Worm (Caenorhabditis elegans) whole organism, L3 larva: ENCODE measurements around the gene cts-1.

Source experiments
- ama-1 ChIP-seq: fragments of 150-350 bp; optimal IDR thresholded peaks from 2 replicates; lab custom pipeline; 2018
- fos-1 ChIP-seq: fragments of 150-350 bp; optimal IDR thresholded peaks from 2 replicates; lab custom pipeline; 2014; ENCODE audit warnings: missing biosample characterization, missing genetic modification characterization
- jun-1 ChIP-seq: fragments of 150-350 bp; optimal IDR thresholded peaks from 2 replicates; lab custom pipeline; 2014; ENCODE audit warnings: missing biosample characterization, missing genetic modification reagents, missing genetic modification characterization
- pha-4 ChIP-seq: fragments of 150-350 bp; optimal IDR thresholded peaks from 2 replicates; lab custom pipeline; 2014; ENCODE audit warnings: missing biosample characterization, missing genetic modification reagents, missing genetic modification characterization
- skn-1 ChIP-seq: fragments of 150-350 bp; optimal IDR thresholded peaks from 2 replicates; lab custom pipeline; 2014; ENCODE audit warnings: missing biosample characterization, missing genetic modification characterization
- unc-62 ChIP-seq: fragments of 150-350 bp; sonication (generic microtip); optimal IDR thresholded peaks from 4 replicates; lab custom pipeline; 2014; ENCODE audit warnings: missing biosample characterization, missing genetic modification reagents, missing genetic modification characterization
- ztf-11 ChIP-seq: fragments of 150-350 bp; optimal IDR thresholded peaks from 2 replicates; lab custom pipeline; 2014; ENCODE audit warnings: missing biosample characterization, missing genetic modification characterization

DNA sequence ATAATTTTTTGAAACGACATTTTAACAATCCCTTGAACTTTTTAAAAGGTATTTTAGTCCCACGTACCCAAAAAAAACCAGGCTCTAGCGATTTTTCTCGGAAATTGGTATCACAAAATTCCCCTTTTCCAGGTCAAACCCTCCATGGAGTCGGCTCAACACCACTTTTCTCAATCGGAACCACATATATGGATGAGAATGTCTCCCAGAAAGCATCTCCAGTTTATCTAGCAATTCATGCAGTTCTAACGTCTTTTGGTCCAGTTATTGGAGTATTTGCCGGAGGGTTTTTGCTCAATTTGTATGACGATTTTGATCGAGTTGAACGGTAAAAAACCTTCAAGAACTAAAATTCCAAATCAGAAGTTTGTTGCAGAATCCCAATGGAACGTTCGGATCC, 23.6 kb upstream of the cts-1 start:
- TF ChIP-seq fos-1 (tag; lab: Kevin White, UChicago) (no peak), unc-62 (no peak), ztf-11 (tag; lab: Kevin White, UChicago) (no peak), ama-1 (lab: Kevin White, UChicago) (no peak), jun-1 (no peak), skn-1 (tag; lab: Kevin White, UChicago) (no peak), pha-4 (tag; lab: Kevin White, UChicago) (no peak)
